Worm (Caenorhabditis elegans) whole organism, mixed stage, embryonic: ENCODE measurements around the gene srh-25.

Experiments
- M03D4.4 ChIP-seq: sonication (generic microtip); optimal IDR thresholded peaks from 2 replicates; lab custom pipeline; 2017; ENCODE audit warnings: mild to moderate bottlenecking, missing genetic modification characterization, missing compliant biosample characterization
- bed-3 ChIP-seq: fragments of 200-800 bp; sonication (Bioruptor generic); optimal IDR thresholded peaks from 3 replicates; lab custom pipeline; 2018; ENCODE audit warnings: mild to moderate bottlenecking, missing genetic modification characterization, moderate library complexity, missing compliant biosample characterization
- blmp-1 ChIP-seq: fragments of 150-350 bp; optimal IDR thresholded peaks from 2 replicates; lab custom pipeline; 2014; ENCODE audit warnings: missing biosample characterization, missing genetic modification characterization
- ceh-39 ChIP-seq: fragments of 150-350 bp; optimal IDR thresholded peaks from 2 replicates; lab custom pipeline; 2014; ENCODE audit warnings: missing biosample characterization, missing genetic modification characterization
- ceh-43 ChIP-seq: fragments of 200-800 bp; sonication (Bioruptor generic); optimal IDR thresholded peaks from 2 replicates; lab custom pipeline; 2018; ENCODE audit warnings: mild to moderate bottlenecking, missing genetic modification characterization, moderate library complexity, missing compliant biosample characterization
- ceh-83 ChIP-seq: fragments of 200-800 bp; sonication (Bioruptor generic); optimal IDR thresholded peaks from 2 replicates; lab custom pipeline; 2018; ENCODE audit warnings: mild to moderate bottlenecking, missing genetic modification characterization, missing compliant biosample characterization
- ces-1 ChIP-seq: fragments of 150-350 bp; optimal IDR thresholded peaks from 2 replicates; lab custom pipeline; 2014; ENCODE audit warnings: missing biosample characterization, missing genetic modification reagents, missing genetic modification characterization
- cnd-1 ChIP-seq: fragments of 200-800 bp; sonication (Bioruptor generic); optimal IDR thresholded peaks from 2 replicates; lab custom pipeline; 2018; ENCODE audit warnings: mild to moderate bottlenecking, missing genetic modification characterization, missing compliant biosample characterization
- drap-1 ChIP-seq: fragments of 200-800 bp; sonication (Bioruptor generic); optimal IDR thresholded peaks from 3 replicates; lab custom pipeline; 2018; ENCODE audit warnings: mild to moderate bottlenecking, missing genetic modification characterization, missing compliant biosample characterization
- elt-1 ChIP-seq: sonication (generic microtip); optimal IDR thresholded peaks from 2 replicates; lab custom pipeline; 2017; ENCODE audit warnings: missing genetic modification characterization, mild to moderate bottlenecking, missing compliant biosample characterization, antibody characterized with exemption, moderate library complexity, borderline replicate concordance; ENCODE audit not compliant: insufficient read depth
- elt-3 ChIP-seq: fragments of 150-350 bp; optimal IDR thresholded peaks from 2 replicates; lab custom pipeline; 2014; ENCODE audit warnings: missing biosample characterization, missing genetic modification characterization
- flh-1 ChIP-seq: fragments of 200-800 bp; sonication (Bioruptor generic); optimal IDR thresholded peaks from 2 replicates; lab custom pipeline; 2018; ENCODE audit warnings: mild to moderate bottlenecking, missing genetic modification characterization, moderate library complexity, missing compliant biosample characterization
- ham-2 ChIP-seq: fragments of 200-800 bp; sonication (Bioruptor generic); optimal IDR thresholded peaks from 2 replicates; lab custom pipeline; 2018; ENCODE audit warnings: mild to moderate bottlenecking, missing genetic modification characterization, missing compliant biosample characterization
- hlh-1 ChIP-seq: fragments of 150-350 bp; optimal IDR thresholded peaks from 2 replicates; lab custom pipeline; 2014; ENCODE audit warnings: missing biosample characterization, missing genetic modification reagents, missing genetic modification characterization
- lin-13 ChIP-seq: fragments of 150-350 bp; optimal IDR thresholded peaks from 2 replicates; lab custom pipeline; 2014; ENCODE audit warnings: missing biosample characterization, missing genetic modification characterization
- lin-32 ChIP-seq: fragments of 200-800 bp; sonication (Bioruptor generic); optimal IDR thresholded peaks from 2 replicates; lab custom pipeline; 2018; ENCODE audit warnings: mild to moderate bottlenecking, missing genetic modification characterization, missing compliant biosample characterization
- lsy-2 ChIP-seq: fragments of 150-350 bp; optimal IDR thresholded peaks from 2 replicates; lab custom pipeline; 2014; ENCODE audit warnings: missing biosample characterization, missing genetic modification characterization
- mab-5 ChIP-seq: fragments of 150-350 bp; optimal IDR thresholded peaks from 2 replicates; lab custom pipeline; 2014; ENCODE audit warnings: missing biosample characterization, missing genetic modification characterization
- mep-1 ChIP-seq: fragments of 150-350 bp; optimal IDR thresholded peaks from 2 replicates; lab custom pipeline; 2017; ENCODE audit warnings: missing biosample characterization, missing genetic modification reagents, missing genetic modification characterization, inconsistent platforms
- nhr-12 ChIP-seq: fragments of 150-350 bp; optimal IDR thresholded peaks from 2 replicates; lab custom pipeline; 2014; ENCODE audit warnings: missing biosample characterization, missing genetic modification characterization
- nhr-2 ChIP-seq: fragments of 150-350 bp; optimal IDR thresholded peaks from 2 replicates; lab custom pipeline; 2014; ENCODE audit warnings: missing biosample characterization, missing genetic modification characterization
- nhr-237 ChIP-seq: fragments of 150-350 bp; optimal IDR thresholded peaks from 2 replicates; lab custom pipeline; 2014; ENCODE audit warnings: missing biosample characterization, missing genetic modification characterization
- nhr-28 ChIP-seq: fragments of 150-350 bp; optimal IDR thresholded peaks from 2 replicates; lab custom pipeline; 2014; ENCODE audit warnings: missing biosample characterization, missing genetic modification characterization
- nhr-76 ChIP-seq: sonication (generic microtip); optimal IDR thresholded peaks from 2 replicates; lab custom pipeline; 2017; ENCODE audit warnings: missing biosample characterization, missing genetic modification characterization
- sem-2 ChIP-seq: fragments of 200-800 bp; sonication (Bioruptor generic); optimal IDR thresholded peaks from 2 replicates; lab custom pipeline; 2018; ENCODE audit warnings: mild to moderate bottlenecking, missing genetic modification characterization, missing compliant biosample characterization
- snpc-4 ChIP-seq: fragments of 150-350 bp; optimal IDR thresholded peaks from 2 replicates; lab custom pipeline; 2014; ENCODE audit warnings: missing biosample characterization, missing genetic modification characterization
- sptf-1 ChIP-seq: sonication (generic microtip); optimal IDR thresholded peaks from 2 replicates; lab custom pipeline; 2017; ENCODE audit warnings: mild to moderate bottlenecking, missing genetic modification characterization, moderate library complexity, missing compliant biosample characterization
- tbx-8 ChIP-seq: fragments of 200-800 bp; sonication (Bioruptor generic); optimal IDR thresholded peaks from 2 replicates; lab custom pipeline; 2018; ENCODE audit warnings: mild to moderate bottlenecking, missing genetic modification characterization, moderate library complexity, missing compliant biosample characterization
- unc-120 ChIP-seq: sonication (generic microtip); optimal IDR thresholded peaks from 2 replicates; lab custom pipeline; 2017; ENCODE audit warnings: missing genetic modification characterization, missing compliant biosample characterization; ENCODE audit not compliant: poor library complexity, severe bottlenecking
- unc-39 ChIP-seq: fragments of 150-350 bp; optimal IDR thresholded peaks from 2 replicates; lab custom pipeline; 2014; ENCODE audit warnings: missing biosample characterization, missing genetic modification characterization
- unc-62 ChIP-seq: fragments of 150-350 bp; optimal IDR thresholded peaks from 2 replicates; lab custom pipeline; 2014; ENCODE audit warnings: missing biosample characterization, missing genetic modification reagents, missing genetic modification characterization
- zip-8 ChIP-seq: fragments of 150-350 bp; optimal IDR thresholded peaks from 2 replicates; lab custom pipeline; 2014; ENCODE audit warnings: missing biosample characterization, missing genetic modification characterization
- ztf-11 ChIP-seq: fragments of 150-350 bp; optimal IDR thresholded peaks from 2 replicates; lab custom pipeline; 2014; ENCODE audit warnings: missing biosample characterization, missing genetic modification characterization

Gene srh-25

DNA sequence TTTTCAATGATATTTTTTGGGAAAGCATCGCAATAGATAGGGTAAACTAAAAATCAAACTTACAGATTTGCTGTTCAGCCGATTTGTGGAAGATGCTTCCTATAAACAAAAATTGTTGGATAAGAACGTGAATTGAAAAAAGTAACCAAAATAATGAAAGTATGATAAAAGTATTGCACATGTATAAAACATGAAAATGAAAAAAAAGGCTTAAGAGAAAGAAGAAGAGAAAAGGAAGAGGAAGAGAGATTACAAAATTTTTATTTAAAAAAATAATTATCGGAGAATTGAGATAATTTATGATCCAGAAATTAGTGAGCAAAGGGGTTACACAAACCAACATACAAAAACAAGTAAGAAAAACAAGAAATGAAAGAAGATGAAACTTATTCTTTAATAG lies 7.8 kb upstream of the srh-25 start, which contains the start of gene pals-37:
TSS of gene pals-37 (minus strand) at position 101 of the 400 bp plus-strand sequence.
- no peak for TF ChIP-seq mep-1 (tag; lab: Kevin White, UChicago)
- TF ChIP-seq sem-2 (GFP tag; lab: Kevin White, UChicago): no peak
- no peak for TF ChIP-seq elt-1 (tag; lab: Kevin White, UChicago)
- TF ChIP-seq ztf-11 (tag; lab: Kevin White, UChicago): no peak
- TF ChIP-seq unc-120 (tag; lab: Kevin White, UChicago): no peak
- TF ChIP-seq bed-3 (GFP tag; lab: Kevin White, UChicago): no peak
- no peak for TF ChIP-seq hlh-1
- TF ChIP-seq drap-1 (GFP tag; lab: Kevin White, UChicago): no peak
- TF ChIP-seq nhr-237 (tag; lab: Kevin White, UChicago): no peak
- TF ChIP-seq nhr-76 (tag; lab: Kevin White, UChicago): no peak
- TF ChIP-seq nhr-12 (tag; lab: Kevin White, UChicago): no peak
- TF ChIP-seq M03D4.4 (tag; lab: Kevin White, UChicago): no peak
- TF ChIP-seq ham-2: no peak
- TF ChIP-seq cnd-1 (tag; lab: Kevin White, UChicago): no peak
- no peak for TF ChIP-seq sptf-1 (tag; lab: Kevin White, UChicago)
- TF ChIP-seq nhr-28 (tag; lab: Kevin White, UChicago): no peak
- no peak for TF ChIP-seq zip-8

DNA sequence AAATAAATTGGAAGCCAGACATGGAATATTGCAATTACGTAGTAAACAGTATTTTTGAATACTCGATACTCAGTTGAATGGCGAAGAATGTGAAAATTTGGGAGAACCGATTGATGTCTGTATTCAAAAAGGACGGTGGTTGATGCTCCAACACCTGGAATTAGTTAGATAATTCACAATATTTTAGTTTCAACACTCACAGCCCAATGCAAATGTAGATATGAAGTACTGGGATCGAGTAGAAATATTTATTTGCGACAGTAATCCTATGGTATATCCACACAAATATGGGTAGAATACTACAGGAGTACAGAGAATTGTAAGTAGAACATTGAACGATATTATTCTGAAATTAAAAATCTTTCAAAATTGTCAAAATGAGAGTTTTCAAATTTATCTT lies 512 bp downstream of the srh-25 start:
- TF ChIP-seq nhr-2 (no peak), ham-2 (no peak), lin-32 (GFP tag; lab: Kevin White, UChicago) (no peak), snpc-4 (tag; lab: Kevin White, UChicago) (no peak), nhr-237 (tag; lab: Kevin White, UChicago) (no peak), blmp-1 (tag; lab: Kevin White, UChicago) (no peak), sem-2 (GFP tag; lab: Kevin White, UChicago) (no peak), nhr-76 (tag; lab: Kevin White, UChicago) (no peak), tbx-8 (GFP tag; lab: Kevin White, UChicago) (no peak), bed-3 (GFP tag; lab: Kevin White, UChicago) (no peak), ceh-83 (GFP tag; lab: Kevin White, UChicago) (no peak)

ce11 chrV:12432111-12432510 lies 1.5 kb downstream of the srh-25 start, which contains the start of gene C54D10.13:
Gene C54D10.13 (minus strand): TSS chrV:12432289.
- TF ChIP-seq elt-1 (tag; lab: Kevin White, UChicago): no peak
- TF ChIP-seq unc-120 (tag; lab: Kevin White, UChicago): no peak
- TF ChIP-seq cnd-1 (tag; lab: Kevin White, UChicago): no peak
- no peak for TF ChIP-seq flh-1 (GFP tag; lab: Kevin White, UChicago)
- TF ChIP-seq ham-2: no peak
- no peak for TF ChIP-seq blmp-1 (tag; lab: Kevin White, UChicago)
- no peak for TF ChIP-seq M03D4.4 (tag; lab: Kevin White, UChicago)
- no peak for TF ChIP-seq unc-39 (tag; lab: Kevin White, UChicago)
- no peak for TF ChIP-seq unc-62 (GFP tag; lab: Kevin White, UChicago)
- no peak for TF ChIP-seq ces-1 (GFP tag; lab: Kevin White, UChicago)
- no peak for TF ChIP-seq snpc-4 (tag; lab: Kevin White, UChicago)
- no peak for TF ChIP-seq lsy-2 (tag; lab: Kevin White, UChicago)
- TF ChIP-seq ceh-43 (GFP tag; lab: Kevin White, UChicago): no peak
- TF ChIP-seq ceh-83 (GFP tag; lab: Kevin White, UChicago): no peak
- no peak for TF ChIP-seq hlh-1
- no peak for TF ChIP-seq mab-5 (tag; lab: Kevin White, UChicago)
- TF ChIP-seq lin-32 (GFP tag; lab: Kevin White, UChicago): no peak

ce11 chrV:12429039-12429438 lies 4.6 kb downstream of the srh-25 start, which contains the start of gene C54D10.5:
Gene C54D10.5 (plus strand): TSS chrV:12429339.
- TF ChIP-seq nhr-12 (tag; lab: Kevin White, UChicago): no peak
- no peak for TF ChIP-seq unc-120 (tag; lab: Kevin White, UChicago)
- TF ChIP-seq drap-1 (GFP tag; lab: Kevin White, UChicago): no peak
- no peak for TF ChIP-seq lin-32 (GFP tag; lab: Kevin White, UChicago)

ce11 chrV:12427826-12428225 lies 5.8 kb downstream of the srh-25 start:
- no peak for TF ChIP-seq nhr-2
- no peak for TF ChIP-seq ceh-39 (tag; lab: Kevin White, UChicago)
- TF ChIP-seq mep-1 (tag; lab: Kevin White, UChicago): no peak
- no peak for TF ChIP-seq elt-3
- no peak for TF ChIP-seq lin-13 (tag; lab: Kevin White, UChicago)
- no peak for TF ChIP-seq ceh-43 (GFP tag; lab: Kevin White, UChicago)
- TF ChIP-seq lsy-2 (tag; lab: Kevin White, UChicago): no peak
- no peak for TF ChIP-seq ces-1 (GFP tag; lab: Kevin White, UChicago)
- no peak for TF ChIP-seq M03D4.4 (tag; lab: Kevin White, UChicago)
- no peak for TF ChIP-seq elt-1 (tag; lab: Kevin White, UChicago)
- no peak for TF ChIP-seq unc-120 (tag; lab: Kevin White, UChicago)
